Fruit fly (Drosophila melanogaster) whole organism, adult: Measurements from ENCODE around the gene CG12516.

Experiments used
- CG12768 ChIP-seq: fragments of 200-800 bp; sonication (Bioruptor generic); optimal IDR thresholded peaks from 2 replicates; lab custom pipeline; 2017; ENCODE audit warnings: missing biosample characterization, missing genetic modification characterization, mild to moderate bottlenecking, moderate library complexity, missing genetic modification reagents
- CG1620 ChIP-seq: fragments of 200-800 bp; sonication (Bioruptor generic); optimal IDR thresholded peaks from 2 replicates; lab custom pipeline; 2016; ENCODE audit warnings: missing biosample characterization, missing genetic modification characterization
- CG33017 ChIP-seq: fragments of 200-800 bp; sonication (Bioruptor generic); optimal IDR thresholded peaks from 2 replicates; lab custom pipeline; 2018; ENCODE audit warnings: missing biosample characterization, mild to moderate bottlenecking, missing genetic modification characterization, moderate library complexity
- CG7045 ChIP-seq: fragments of 200-800 bp; sonication (Bioruptor generic); optimal IDR thresholded peaks from 2 replicates; lab custom pipeline; 2017; ENCODE audit warnings: missing biosample characterization, mild to moderate bottlenecking, missing genetic modification characterization
- CG7101 ChIP-seq: fragments of 200-800 bp; sonication (Bioruptor generic); optimal IDR thresholded peaks from 2 replicates; lab custom pipeline; 2018; ENCODE audit warnings: missing biosample characterization, mild to moderate bottlenecking, missing genetic modification characterization, moderate library complexity
- Clk ChIP-seq: fragments of 200-800 bp; sonication (Bioruptor generic); optimal IDR thresholded peaks from 2 replicates; lab custom pipeline; 2017; ENCODE audit warnings: missing biosample characterization, missing genetic modification characterization
- Crg-1 ChIP-seq: fragments of 200-800 bp; sonication (Bioruptor generic); optimal IDR thresholded peaks from 2 replicates; lab custom pipeline; 2016; ENCODE audit warnings: missing biosample characterization, missing genetic modification characterization
- Hr96 ChIP-seq: fragments of 200-800 bp; sonication (Bioruptor generic); optimal IDR thresholded peaks from 2 replicates; lab custom pipeline; 2016; ENCODE audit warnings: missing biosample characterization, missing genetic modification characterization
- Mnt ChIP-seq: fragments of 200-800 bp; sonication (Bioruptor generic); optimal IDR thresholded peaks from 2 replicates; lab custom pipeline; 2016; ENCODE audit warnings: missing biosample characterization, mild to moderate bottlenecking, missing genetic modification characterization
- bab1 ChIP-seq: fragments of 200-800 bp; sonication (Bioruptor generic); optimal IDR thresholded peaks from 3 replicates; lab custom pipeline; 2019; ENCODE audit warnings: missing biosample characterization, mild to moderate bottlenecking, missing genetic modification characterization, moderate library complexity
- cic ChIP-seq: fragments of 200-800 bp; sonication (Bioruptor generic); optimal IDR thresholded peaks from 2 replicates; lab custom pipeline; 2017; ENCODE audit warnings: missing biosample characterization, mild to moderate bottlenecking, missing genetic modification characterization, moderate library complexity
- cnc ChIP-seq, 2 experiments: fragments of >200 bp; optimal IDR thresholded peaks; 2 replicates each; lab custom pipeline; 2017
- kay ChIP-seq: fragments of 200-800 bp; sonication (Bioruptor generic); peaks from one replicate; lab custom pipeline; 2016; ENCODE audit warnings: missing biosample characterization, missing genetic modification characterization, borderline replicate concordance
- ovo ChIP-seq: fragments of 200-800 bp; sonication (Bioruptor generic); optimal IDR thresholded peaks from 2 replicates; lab custom pipeline; 2016; ENCODE audit warnings: missing biosample characterization, missing genetic modification characterization
- pad ChIP-seq: fragments of 200-800 bp; sonication (Bioruptor generic); optimal IDR thresholded peaks from 3 replicates; lab custom pipeline; 2017; ENCODE audit warnings: missing biosample characterization, missing genetic modification characterization, mild to moderate bottlenecking, moderate library complexity, missing genetic modification reagents
- tj ChIP-seq: fragments of 200-800 bp; sonication (Bioruptor generic); optimal IDR thresholded peaks from 3 replicates; lab custom pipeline; 2017; ENCODE audit warnings: missing biosample characterization, mild to moderate bottlenecking, missing genetic modification characterization, moderate library complexity
- toe ChIP-seq: fragments of 200-800 bp; sonication (Bioruptor generic); optimal IDR thresholded peaks from 2 replicates; lab custom pipeline; 2016; ENCODE audit warnings: missing biosample characterization, missing genetic modification characterization

CG12516 gene

DNA sequence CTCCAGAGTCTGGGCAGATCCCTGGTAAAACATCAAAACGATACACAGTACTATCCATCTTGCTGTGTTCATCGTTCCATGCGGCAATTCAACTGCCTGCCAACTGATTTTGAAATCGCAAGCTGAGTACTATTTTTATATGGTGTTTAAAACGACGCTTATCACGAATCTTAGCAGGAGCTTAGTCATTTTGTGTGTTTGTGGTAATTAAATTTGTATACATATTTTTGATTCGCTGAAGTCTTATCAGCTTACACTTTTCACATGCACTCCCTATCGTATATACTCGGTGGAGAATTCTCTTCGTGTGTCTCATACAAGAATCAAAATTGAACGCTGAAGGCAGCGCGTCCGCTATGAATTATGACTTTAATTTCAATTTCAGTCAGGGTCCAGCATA is 39.7 kb downstream of the CG12516 start, which contains the start of gene CG43124:
CG43124 (minus strand) TSS at position 101 of the 400 bp plus-strand sequence.
- TF ChIP-seq pad (GFP tag; lab: Kevin White, UChicago), result no peak
- TF ChIP-seq Clk (GFP tag; lab: Kevin White, UChicago), result no peak
- TF ChIP-seq CG1620, result no peak
- no peak for TF ChIP-seq tj (GFP tag; lab: Kevin White, UChicago)
- TF ChIP-seq bab1 (GFP tag; lab: Kevin White, UChicago), result no peak
- no peak for TF ChIP-seq kay
- no peak for TF ChIP-seq Hr96 (GFP tag; lab: Kevin White, UChicago)
- no peak for TF ChIP-seq toe
- TF ChIP-seq CG33017 (tag; lab: Kevin White, UChicago), result no peak
- TF ChIP-seq Mnt, result no peak
- TF ChIP-seq CG12768, result no peak
- no peak for TF ChIP-seq ovo (GFP tag; lab: Kevin White, UChicago)
- no peak for TF ChIP-seq Crg-1 (GFP tag; lab: Kevin White, UChicago)
- TF ChIP-seq cic (GFP tag; lab: Kevin White, UChicago), result no peak
- TF ChIP-seq CG7101, result no peak

DNA sequence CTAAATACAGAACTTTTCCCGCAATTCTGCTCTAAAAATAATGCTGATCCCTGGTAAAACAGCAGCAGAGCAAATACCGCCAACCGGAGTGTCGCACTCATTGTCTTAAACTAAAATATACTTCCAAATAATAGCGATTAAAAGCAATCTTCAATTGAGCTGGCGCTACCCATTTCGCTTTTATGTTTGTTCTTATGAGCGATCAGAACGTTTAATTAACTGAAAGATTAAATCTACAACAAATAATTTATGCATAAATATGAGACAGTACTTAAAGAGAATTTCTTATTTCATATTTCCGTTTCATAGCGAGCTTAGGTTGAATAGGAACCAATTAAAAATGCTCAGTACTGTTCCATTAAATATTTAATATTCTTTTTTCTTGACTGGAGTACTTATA is 40.9 kb downstream of the CG12516 start, which contains the start of gene CG43125:
CG43125 (minus strand) TSS at position 101 of the 400 bp plus-strand sequence.
- no peak for TF ChIP-seq cnc (optimal IDR thresholded peaks at IDR 0.05; lab: Kevin White, UChicago)
- TF ChIP-seq toe, result no peak
- no peak for TF ChIP-seq Clk (GFP tag; lab: Kevin White, UChicago)
- no peak for TF ChIP-seq kay
- TF ChIP-seq tj (GFP tag; lab: Kevin White, UChicago), result no peak
- no peak for TF ChIP-seq CG7045 (GFP tag; lab: Kevin White, UChicago)
- no peak for TF ChIP-seq Crg-1 (GFP tag; lab: Kevin White, UChicago)
